Fruit fly (Drosophila melanogaster) whole organism, wandering third instar larva: ENCODE data around the gene cpo.

Experiments
- Abd-B ChIP-seq: fragments of >200 bp; optimal IDR thresholded peaks from 2 replicates; lab custom pipeline; 2017; ENCODE audit warnings: missing biosample characterization, missing genetic modification characterization
- HLH106 ChIP-seq: fragments of 200-800 bp; optimal IDR thresholded peaks from 3 replicates; lab custom pipeline; 2019; ENCODE audit warnings: missing biosample characterization, mild to moderate bottlenecking, missing genetic modification characterization, moderate library complexity
- Hnf4 ChIP-seq: fragments of 200-800 bp; sonication (Bioruptor generic); optimal IDR thresholded peaks from 2 replicates; lab custom pipeline; 2016; ENCODE audit warnings: missing biosample characterization, mild to moderate bottlenecking, missing genetic modification characterization
- Hr78 ChIP-seq: fragments of >200 bp; optimal IDR thresholded peaks from 2 replicates; lab custom pipeline; 2017; ENCODE audit warnings: missing biosample characterization, missing genetic modification characterization
- Mio ChIP-seq: sonication (Bioruptor generic); optimal IDR thresholded peaks from 2 replicates; lab custom pipeline; 2016; ENCODE audit warnings: missing biosample characterization, missing genetic modification characterization
- br ChIP-seq: fragments of 200-800 bp; sonication (Bioruptor generic); optimal IDR thresholded peaks from 2 replicates; lab custom pipeline; 2016; ENCODE audit warnings: missing biosample characterization, missing genetic modification characterization
- dl ChIP-seq, 2 experiments: fragments of 175-275, 200-275 bp in 1 of 2; fragments of 200-275 bp in 1 of 2; sonication (Bioruptor generic); optimal IDR thresholded peaks; lab custom pipeline; 2018; ENCODE audit warnings: mild to moderate bottlenecking in 2 of 2, missing biosample characterization in 2 of 2, missing genetic modification characterization in 2 of 2, moderate library complexity in 2 of 2; ENCODE audit not compliant: partially characterized antibody in 2 of 2, insufficient read depth in 1 of 2
- dmrt93B ChIP-seq: fragments of 200-800 bp; sonication (Bioruptor generic); optimal IDR thresholded peaks from 2 replicates; lab custom pipeline; 2018; ENCODE audit warnings: missing biosample characterization, mild to moderate bottlenecking, missing genetic modification characterization
- ey ChIP-seq: fragments of 200-800 bp; sonication (Bioruptor generic); optimal IDR thresholded peaks from 2 replicates; lab custom pipeline; 2016; ENCODE audit warnings: missing biosample characterization, missing genetic modification characterization
- jim ChIP-seq: fragments of 175-275, 200-325 bp; sonication (Bioruptor generic); optimal IDR thresholded peaks from 2 replicates; lab custom pipeline; 2016; ENCODE audit warnings: missing biosample characterization, mild to moderate bottlenecking, missing genetic modification characterization
- lola ChIP-seq: fragments of >200 bp; optimal IDR thresholded peaks from 2 replicates; lab custom pipeline; 2017; ENCODE audit warnings: missing biosample characterization, missing genetic modification characterization
- pan ChIP-seq: fragments of >200 bp; optimal IDR thresholded peaks from 2 replicates; lab custom pipeline; 2017
- psq ChIP-seq: fragments of 200-800 bp; sonication (Bioruptor generic); optimal IDR thresholded peaks from 3 replicates; lab custom pipeline; 2017; ENCODE audit warnings: missing biosample characterization, mild to moderate bottlenecking, missing genetic modification characterization, moderate library complexity
- usp ChIP-seq: fragments of >200 bp; optimal IDR thresholded peaks from 2 replicates; lab custom pipeline; 2017; ENCODE audit warnings: missing biosample characterization, missing genetic modification characterization

DNA sequence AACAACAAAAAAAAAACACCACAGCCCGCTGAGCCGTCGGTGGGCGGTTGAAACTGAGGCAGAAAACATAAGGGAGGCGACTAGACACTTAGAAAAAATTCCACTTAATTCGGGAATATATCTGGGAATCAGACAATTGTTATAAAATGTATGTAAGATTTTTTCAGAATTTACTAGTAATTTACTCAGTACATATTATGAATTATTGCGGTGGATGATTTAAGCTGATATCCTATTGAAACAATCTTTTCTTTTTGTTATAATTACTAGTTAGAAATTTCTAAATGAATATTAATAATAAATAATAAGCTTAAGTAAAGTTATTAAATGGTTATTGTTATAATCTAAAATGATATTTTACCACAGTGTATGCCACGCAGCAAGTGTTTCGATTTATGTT, 107.7 kb downstream of the cpo start:
- TF ChIP-seq jim (GFP tag; lab: Kevin White, UChicago), result no peak
- no peak for TF ChIP-seq usp
- TF ChIP-seq psq (GFP tag; lab: Kevin White, UChicago), result no peak
- TF ChIP-seq Hnf4 (GFP tag; lab: Kevin White, UChicago), result no peak
- no peak for TF ChIP-seq br (GFP tag; lab: Kevin White, UChicago)
- no peak for TF ChIP-seq ey
- no peak for TF ChIP-seq HLH106 (tag; lab: Kevin White, UChicago)
- TF ChIP-seq dl (GFP tag; optimal IDR thresholded peaks at IDR 0.05; lab: Kevin White, UChicago; ENCODE audit: insufficient read depth in 1 of 2, partially characterized antibody in 2 of 2), result no peak
- no peak for TF ChIP-seq Abd-B
- TF ChIP-seq dmrt93B (GFP tag; lab: Kevin White, UChicago), result no peak
- no peak for TF ChIP-seq lola
- no peak for TF ChIP-seq Hr78 (GFP tag; lab: Kevin White, UChicago)
- no peak for TF ChIP-seq pan
- TF ChIP-seq Mio, result no peak
